Worm (Caenorhabditis elegans): ENCODE measurements around the gene scb-1.

scb-1 gene

ce11 chrV:11146958-11147779 lies 27.7 kb upstream of the scb-1 start, which contains the start of the genes T19C4.24 and nlp-33 (continued):
- TF ChIP-seq tlp-1 (tag; optimal IDR thresholded peaks at IDR 0.05) (no peak), elt-3 (tag; optimal IDR thresholded peaks at IDR 0.05) (peak in 2 of 6 experiments; percentile 60 to 74), mef-2 (tag; optimal IDR thresholded peaks at IDR 0.05) (no peak), efl-3 (GFP tag; optimal IDR thresholded peaks at IDR 0.05) (no peak), ztf-11 (tag; optimal IDR thresholded peaks at IDR 0.05) (no peak), irx-1 (tag; optimal IDR thresholded peaks at IDR 0.05) (no peak), ceh-90 (tag; optimal IDR thresholded peaks at IDR 0.05) (no peak), C04F5.9 (tag; optimal IDR thresholded peaks at IDR 0.05) (no peak), egl-27 (tag; optimal IDR thresholded peaks at IDR 0.05) (no peak), lin-15B (tag; optimal IDR thresholded peaks at IDR 0.05) (no peak), Y116A8C.19 (tag; optimal IDR thresholded peaks at IDR 0.05; ENCODE audit: borderline replicate concordance) (no peak), swsn-7 (tag; optimal IDR thresholded peaks at IDR 0.05) (no peak), blmp-1 (tag; optimal IDR thresholded peaks at IDR 0.05) (peak; percentile 26), nhr-90 (tag; optimal IDR thresholded peaks at IDR 0.05; ENCODE audit: poor library complexity) (peak; percentile 51), mep-1 (tag; optimal IDR thresholded peaks at IDR 0.05) (no peak), nhr-237 (tag; optimal IDR thresholded peaks at IDR 0.05) (no peak), ceh-8 (GFP tag; optimal IDR thresholded peaks at IDR 0.05) (no peak), F16B12.6 (tag; optimal IDR thresholded peaks at IDR 0.05) (no peak), nhr-76 (tag; optimal IDR thresholded peaks at IDR 0.05) (no peak), fkh-8 (tag; optimal IDR thresholded peaks at IDR 0.05) (no peak), sox-4 (tag; optimal IDR thresholded peaks at IDR 0.05) (no peak), ama-1 (optimal IDR thresholded peaks at IDR 0.05) (peak; percentile 82), jun-1 (tag; optimal IDR thresholded peaks at IDR 0.05) (no peak), fkh-4 (tag; optimal IDR thresholded peaks at IDR 0.05; ENCODE audit: borderline replicate concordance) (no peak), hlh-17 (GFP tag; optimal IDR thresholded peaks at IDR 0.05; ENCODE audit: borderline replicate concordance) (no peak), nhr-84 (tag; optimal IDR thresholded peaks at IDR 0.05) (no peak), lsy-2 (tag; optimal IDR thresholded peaks at IDR 0.05) (peak in 1 of 2 experiments; percentile 8), nhr-11 (tag; optimal IDR thresholded peaks at IDR 0.05) (no peak), nhr-20 (tag; optimal IDR thresholded peaks at IDR 0.05) (peak; percentile 54), nhr-85 (tag) (peak; percentile 89), ceh-63 (GFP tag; optimal IDR thresholded peaks at IDR 0.05) (no peak)

ce11 chrV:11144694-11145093 lies 25.2 kb upstream of the scb-1 start, which contains the start of gene C06H2.7:
Gene C06H2.7 (minus strand): TSS chrV:11144794.
- TF ChIP-seq efl-1 (optimal IDR thresholded peaks at IDR 0.05) (no peak), efl-1 (GFP tag; optimal IDR thresholded peaks at IDR 0.05 in 1 of 2) (peak in 1 of 2 experiments; percentile 7), efl-3 (GFP tag; optimal IDR thresholded peaks at IDR 0.05) (no peak)

- TF ChIP-seq fkh-4 (tag; optimal IDR thresholded peaks at IDR 0.05; ENCODE audit: borderline replicate concordance) (no peak), nhr-237 (tag; optimal IDR thresholded peaks at IDR 0.05) (no peak)
Measured at ce11 chrV:11141179-11141578, 21.7 kb upstream of the scb-1 start, which contains the start of gene folt-1. Gene folt-1 (plus strand): TSS chrV:11141479.

- TF ChIP-seq snu-23 (GFP tag; optimal IDR thresholded peaks at IDR 0.05) (peak; percentile 13), egl-27 (tag; optimal IDR thresholded peaks at IDR 0.05) (no peak), hpl-2 (GFP tag; optimal IDR thresholded peaks at IDR 0.05) (no peak), lin-35 (GFP tag; optimal IDR thresholded peaks at IDR 0.05) (peak in 1 of 2 experiments; percentile 6), unc-30 (tag; optimal IDR thresholded peaks at IDR 0.05) (no peak), alr-1 (tag; optimal IDR thresholded peaks at IDR 0.05; ENCODE audit: borderline replicate concordance) (no peak), ceh-63 (GFP tag; optimal IDR thresholded peaks at IDR 0.05) (no peak), C04F5.9 (tag; optimal IDR thresholded peaks at IDR 0.05) (no peak), nhr-12 (tag; optimal IDR thresholded peaks at IDR 0.05) (no peak), ztf-11 (tag; optimal IDR thresholded peaks at IDR 0.05) (no peak), nhr-19 (GFP tag; conservative IDR thresholded peaks at IDR 0.05) (no peak), efl-1 (optimal IDR thresholded peaks at IDR 0.05) (peak in 1 of 2 experiments; percentile 25), efl-1 (GFP tag; optimal IDR thresholded peaks at IDR 0.05 in 1 of 2) (no peak), dsc-1 (tag; optimal IDR thresholded peaks at IDR 0.05) (peak; percentile 50), ama-1 (optimal IDR thresholded peaks at IDR 0.05) (no peak), isw-1 (GFP tag; IDR thresholded peaks at IDR 0.05) (no peak), nhr-71 (tag; optimal IDR thresholded peaks at IDR 0.05) (peak; percentile 48), irx-1 (tag; optimal IDR thresholded peaks at IDR 0.05) (no peak), xbp-1 (tag; optimal IDR thresholded peaks at IDR 0.05) (no peak), nhr-28 (tag; optimal IDR thresholded peaks at IDR 0.05) (no peak), lsy-2 (tag; optimal IDR thresholded peaks at IDR 0.05) (peak in 1 of 2 experiments; percentile 47), nhr-77 (tag; optimal IDR thresholded peaks at IDR 0.05) (no peak), hlh-17 (GFP tag; optimal IDR thresholded peaks at IDR 0.05; ENCODE audit: borderline replicate concordance) (no peak)
Measured at ce11 chrV:11140326-11140725, 20.8 kb upstream of the scb-1 start.

All from whole organism, L1 larva.